Worm (Caenorhabditis elegans): ENCODE measurements around the gene K06B4.15.

The K06B4.15 gene

ce11 chrV:15689952-15690351 lies 19.7 kb downstream of the K06B4.15 start, which contains the start of gene nhr-268:
nhr-268 (plus strand) TSS chrV:15690252.
- TF ChIP-seq sem-4 (tag; optimal IDR thresholded peaks at IDR 0.05) = no peak

ce11 chrV:15693682-15694081 lies 23.4 kb downstream of the K06B4.15 start, which contains the start of gene nhr-198:
nhr-198 (plus strand) TSS chrV:15693994.
- no peak for TF ChIP-seq dmd-4 (tag; optimal IDR thresholded peaks at IDR 0.05)
- TF ChIP-seq mbf-1 (tag; optimal IDR thresholded peaks at IDR 0.05) = no peak
- TF ChIP-seq nhr-21 (tag; optimal IDR thresholded peaks at IDR 0.05) = no peak
- TF ChIP-seq nhr-10 (tag; optimal IDR thresholded peaks at IDR 0.05) = no peak
- TF ChIP-seq peb-1 (tag; optimal IDR thresholded peaks at IDR 0.05) = no peak
- TF ChIP-seq lin-13 (GFP tag; optimal IDR thresholded peaks at IDR 0.05) = no peak
- TF ChIP-seq aly-2 (tag; optimal IDR thresholded peaks at IDR 0.05) = no peak
- no peak for TF ChIP-seq ama-1 (optimal IDR thresholded peaks at IDR 0.05)
- no peak for TF ChIP-seq unc-39 (tag; optimal IDR thresholded peaks at IDR 0.05)
- TF ChIP-seq nhr-25 (tag; optimal IDR thresholded peaks at IDR 0.05) = no peak
- no peak for TF ChIP-seq lsy-2 (tag; optimal IDR thresholded peaks at IDR 0.05)
- no peak for TF ChIP-seq gmeb-1 (tag; optimal IDR thresholded peaks at IDR 0.05)
- TF ChIP-seq unc-62 (GFP tag; optimal IDR thresholded peaks at IDR 0.05) = no peak
- no peak for TF ChIP-seq sem-4 (tag; optimal IDR thresholded peaks at IDR 0.05)
- no peak for TF ChIP-seq ztf-11 (tag; optimal IDR thresholded peaks at IDR 0.05)
- TF ChIP-seq lin-11 (tag; optimal IDR thresholded peaks at IDR 0.05) = no peak

ce11 chrV:15698099-15698498 lies 27.9 kb downstream of the K06B4.15 start, which contains the start of gene srx-29:
srx-29 (minus strand) TSS chrV:15698199.
- TF ChIP-seq lin-13 (GFP tag; optimal IDR thresholded peaks at IDR 0.05) (no peak), nhr-10 (tag; optimal IDR thresholded peaks at IDR 0.05) (no peak), elt-1 (tag; optimal IDR thresholded peaks at IDR 0.05) (no peak)

ce11 chrV:15699799-15700198 lies 29.6 kb downstream of the K06B4.15 start, which contains the start of gene nhr-199:
nhr-199 (minus strand) TSS chrV:15699899.
- no peak for TF ChIP-seq fos-1 (tag; optimal IDR thresholded peaks at IDR 0.05)
- TF ChIP-seq F13H6.1 (tag; optimal IDR thresholded peaks at IDR 0.05) = no peak
- TF ChIP-seq skn-1 (tag; optimal IDR thresholded peaks at IDR 0.05) = no peak
- no peak for TF ChIP-seq ama-1 (optimal IDR thresholded peaks at IDR 0.05)
- no peak for TF ChIP-seq ceh-82 (tag; optimal IDR thresholded peaks at IDR 0.05)
- no peak for TF ChIP-seq ceh-16 (tag; optimal IDR thresholded peaks at IDR 0.05)
- TF ChIP-seq elt-3 (tag; optimal IDR thresholded peaks at IDR 0.05) = no peak
- no peak for TF ChIP-seq peb-1 (tag; optimal IDR thresholded peaks at IDR 0.05)
- TF ChIP-seq sma-9 (GFP tag; optimal IDR thresholded peaks at IDR 0.05) = no peak
- no peak for TF ChIP-seq sma-9 (tag; optimal IDR thresholded peaks at IDR 0.05)
- no peak for TF ChIP-seq dmd-4 (tag; optimal IDR thresholded peaks at IDR 0.05)
- TF ChIP-seq mab-5 (tag; optimal IDR thresholded peaks at IDR 0.05) = no peak

DNA sequence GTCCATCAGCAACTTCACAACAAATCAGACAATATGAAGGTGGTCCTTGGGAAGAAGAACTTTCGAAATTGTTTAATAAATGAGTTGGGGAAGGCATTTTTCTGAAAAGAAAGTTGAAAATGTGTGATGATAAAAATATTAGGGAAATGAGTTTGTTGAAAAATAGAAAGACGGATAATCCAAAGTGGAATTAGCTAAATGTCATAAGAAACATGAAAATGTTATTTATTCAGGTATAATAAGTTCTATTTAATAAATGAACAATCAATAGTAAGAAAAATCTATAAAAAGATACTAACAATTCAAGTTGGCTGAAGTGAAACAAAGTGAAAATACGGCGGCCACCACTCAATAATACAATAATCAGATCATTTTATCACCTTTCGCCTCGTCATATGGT lies 32.0 kb downstream of the K06B4.15 start, which contains the start of gene nhr-53:
TSS of gene nhr-53 (minus strand) at position 101 of the 400 bp plus-strand sequence.
- no peak for TF ChIP-seq sma-3 (GFP tag; optimal IDR thresholded peaks at IDR 0.05)
- TF ChIP-seq ceh-16 (tag; optimal IDR thresholded peaks at IDR 0.05) = no peak
- TF ChIP-seq skn-1 (tag; optimal IDR thresholded peaks at IDR 0.05) = no peak
- TF ChIP-seq ztf-1 (GFP tag; conservative IDR thresholded peaks at IDR 0.05) = no peak
- TF ChIP-seq elt-3 (tag; optimal IDR thresholded peaks at IDR 0.05) = no peak
- TF ChIP-seq sem-4 (tag; optimal IDR thresholded peaks at IDR 0.05) = no peak
- TF ChIP-seq gmeb-1 (tag; optimal IDR thresholded peaks at IDR 0.05) = no peak
- no peak for TF ChIP-seq elt-1 (tag; optimal IDR thresholded peaks at IDR 0.05)
- no peak for TF ChIP-seq snpc-4 (tag; optimal IDR thresholded peaks at IDR 0.05)
- TF ChIP-seq Y55F3AM.14 (GFP tag; optimal IDR thresholded peaks at IDR 0.05) = no peak
- no peak for TF ChIP-seq ZK546.5 (tag; optimal IDR thresholded peaks at IDR 0.05)
- TF ChIP-seq nhr-21 (tag; optimal IDR thresholded peaks at IDR 0.05) = no peak

- TF ChIP-seq nhr-23 (tag; optimal IDR thresholded peaks at IDR 0.05) (no peak), F13H6.1 (tag; optimal IDR thresholded peaks at IDR 0.05) (no peak), egl-27 (tag; optimal IDR thresholded peaks at IDR 0.05) (no peak), nhr-10 (tag; optimal IDR thresholded peaks at IDR 0.05) (no peak), ceh-16 (tag; optimal IDR thresholded peaks at IDR 0.05) (no peak), unc-55 (GFP tag; optimal IDR thresholded peaks at IDR 0.05) (no peak), ZK546.5 (tag; optimal IDR thresholded peaks at IDR 0.05) (no peak), unc-39 (tag; optimal IDR thresholded peaks at IDR 0.05) (no peak), skn-1 (tag; optimal IDR thresholded peaks at IDR 0.05) (no peak), peb-1 (tag; optimal IDR thresholded peaks at IDR 0.05) (no peak), fos-1 (tag; optimal IDR thresholded peaks at IDR 0.05) (no peak), nhr-129 (tag; optimal IDR thresholded peaks at IDR 0.05) (no peak), nhr-237 (tag; optimal IDR thresholded peaks at IDR 0.05) (no peak), mbf-1 (tag; optimal IDR thresholded peaks at IDR 0.05) (no peak), nhr-25 (tag; optimal IDR thresholded peaks at IDR 0.05) (no peak), dmd-4 (tag; optimal IDR thresholded peaks at IDR 0.05) (no peak), ama-1 (optimal IDR thresholded peaks at IDR 0.05) (no peak), elt-1 (tag; optimal IDR thresholded peaks at IDR 0.05) (no peak)
Observed at ce11 chrV:15704745-15705144, 34.5 kb downstream of the K06B4.15 start, which contains the start of gene twk-34. twk-34 (plus strand) TSS chrV:15704960.

Measured in whole organism, L2 larva.